Worm (Caenorhabditis elegans): ENCODE data around the gene H03E18.2.

The H03E18.2 gene

ce11 chrX:8551687-8552327 lies 31.5 kb upstream of the H03E18.2 start, which contains the start of gene dhhc-14 (continued):
- TF ChIP-seq Y75B8A.6 (GFP tag; IDR thresholded peaks at IDR 0.05) (no peak), attf-4 (tag; optimal IDR thresholded peaks at IDR 0.05) (no peak), unc-62 (GFP tag; optimal IDR thresholded peaks at IDR 0.05 in 1 of 2) (peak in 1 of 2 experiments; percentile 24), unc-62 (tag; optimal IDR thresholded peaks at IDR 0.05) (no peak), nhr-48 (tag; optimal IDR thresholded peaks at IDR 0.05) (no peak), nhr-77 (tag; optimal IDR thresholded peaks at IDR 0.05) (no peak), hlh-11 (tag; optimal IDR thresholded peaks at IDR 0.05) (peak; percentile 37), dmd-6 (GFP tag; IDR thresholded peaks at IDR 0.05) (no peak), lsy-2 (tag; optimal IDR thresholded peaks at IDR 0.05) (peak in 1 of 2 experiments; percentile 57), zip-2 (tag; optimal IDR thresholded peaks at IDR 0.05) (no peak), nhr-6 (tag; optimal IDR thresholded peaks at IDR 0.05) (peak; percentile 53), ceh-44 (GFP tag; IDR thresholded peaks at IDR 0.05) (no peak), ces-1 (GFP tag; optimal IDR thresholded peaks at IDR 0.05) (peak; percentile 12), Y5F2A.4 (GFP tag; optimal IDR thresholded peaks at IDR 0.05) (no peak), mes-2 (tag; optimal IDR thresholded peaks at IDR 0.05; ENCODE audit: poor library complexity, severe bottlenecking) (peak; percentile 58), hlh-30 (tag; optimal IDR thresholded peaks at IDR 0.05; ENCODE audit: insufficient read depth) (peak; percentile 58), nhr-28 (tag; optimal IDR thresholded peaks at IDR 0.05) (peak; percentile 18), madf-9 (GFP tag; conservative IDR thresholded peaks at IDR 0.05) (peak; percentile 46; the same call in 1 of the 2 replicates), jun-1 (tag; optimal IDR thresholded peaks at IDR 0.05) (no peak), tra-1 (GFP tag; IDR thresholded peaks at IDR 0.05) (no peak), madf-5 (GFP tag; IDR thresholded peaks at IDR 0.05) (no peak), mep-1 (tag; optimal IDR thresholded peaks at IDR 0.05) (peak; percentile 62), ceh-20 (GFP tag; IDR thresholded peaks at IDR 0.05) (0 out of 2 replicates have a peak, but pooled peaks have one; percentile 28), zip-11 (GFP tag; IDR thresholded peaks at IDR 0.05) (no peak), ZK546.5 (tag; optimal IDR thresholded peaks at IDR 0.05) (no peak), ceh-82 (tag; optimal IDR thresholded peaks at IDR 0.05) (no peak), snpc-4 (tag; optimal IDR thresholded peaks at IDR 0.05) (no peak), arid-1 (GFP tag; conservative IDR thresholded peaks at IDR 0.05) (no peak), gei-8 (GFP tag; optimal IDR thresholded peaks at IDR 0.05) (no peak), ceh-32 (tag; optimal IDR thresholded peaks at IDR 0.05; ENCODE audit: poor library complexity) (no peak), F26F4.8 (GFP tag; conservative IDR thresholded peaks at IDR 0.05) (no peak), spr-3 (GFP tag; optimal IDR thresholded peaks at IDR 0.05) (no peak), daf-12 (tag; optimal IDR thresholded peaks at IDR 0.05) (no peak), lin-38 (GFP tag; IDR thresholded peaks at IDR 0.05) (peak; percentile 89), nhr-102 (tag; optimal IDR thresholded peaks at IDR 0.05) (no peak), F44E2.7 (GFP tag; IDR thresholded peaks at IDR 0.05) (no peak), rbr-2 (tag; optimal IDR thresholded peaks at IDR 0.05) (peak; percentile 57), lir-3 (tag; optimal IDR thresholded peaks at IDR 0.05) (no peak), nhr-25 (tag; optimal IDR thresholded peaks at IDR 0.05; ENCODE audit: borderline replicate concordance, insufficient read depth) (no peak), daf-16 (GFP tag; optimal IDR thresholded peaks at IDR 0.05) (no peak), daf-16 (tag; optimal IDR thresholded peaks at IDR 0.05) (no peak), lin-13 (GFP tag; optimal IDR thresholded peaks at IDR 0.05) (no peak), daf-8 (GFP tag; IDR thresholded peaks at IDR 0.05) (no peak), set-16 (GFP tag; IDR thresholded peaks at IDR 0.05) (peak; percentile 22; the same call in 1 of the 2 replicates), mdl-1 (tag; optimal IDR thresholded peaks at IDR 0.05) (peak; percentile 35 to 80), dve-1 (tag; optimal IDR thresholded peaks at IDR 0.05; ENCODE audit: insufficient read depth) (peak; percentile 41), hmg-1.1 (GFP tag; IDR thresholded peaks at IDR 0.05) (peak; percentile 63), snpc-1.2 (GFP tag; IDR thresholded peaks at IDR 0.05) (no peak), daf-19 (GFP tag; conservative IDR thresholded peaks at IDR 0.05) (no peak), dmd-9 (GFP tag; IDR thresholded peaks at IDR 0.05) (no peak)
